Fruit fly (Drosophila melanogaster): Measurements from ENCODE around the gene Dic1.
A peak's percentile ranks its signal among the peaks of the same experiment; 100 is the strongest.

Dic1 gene

DNA sequence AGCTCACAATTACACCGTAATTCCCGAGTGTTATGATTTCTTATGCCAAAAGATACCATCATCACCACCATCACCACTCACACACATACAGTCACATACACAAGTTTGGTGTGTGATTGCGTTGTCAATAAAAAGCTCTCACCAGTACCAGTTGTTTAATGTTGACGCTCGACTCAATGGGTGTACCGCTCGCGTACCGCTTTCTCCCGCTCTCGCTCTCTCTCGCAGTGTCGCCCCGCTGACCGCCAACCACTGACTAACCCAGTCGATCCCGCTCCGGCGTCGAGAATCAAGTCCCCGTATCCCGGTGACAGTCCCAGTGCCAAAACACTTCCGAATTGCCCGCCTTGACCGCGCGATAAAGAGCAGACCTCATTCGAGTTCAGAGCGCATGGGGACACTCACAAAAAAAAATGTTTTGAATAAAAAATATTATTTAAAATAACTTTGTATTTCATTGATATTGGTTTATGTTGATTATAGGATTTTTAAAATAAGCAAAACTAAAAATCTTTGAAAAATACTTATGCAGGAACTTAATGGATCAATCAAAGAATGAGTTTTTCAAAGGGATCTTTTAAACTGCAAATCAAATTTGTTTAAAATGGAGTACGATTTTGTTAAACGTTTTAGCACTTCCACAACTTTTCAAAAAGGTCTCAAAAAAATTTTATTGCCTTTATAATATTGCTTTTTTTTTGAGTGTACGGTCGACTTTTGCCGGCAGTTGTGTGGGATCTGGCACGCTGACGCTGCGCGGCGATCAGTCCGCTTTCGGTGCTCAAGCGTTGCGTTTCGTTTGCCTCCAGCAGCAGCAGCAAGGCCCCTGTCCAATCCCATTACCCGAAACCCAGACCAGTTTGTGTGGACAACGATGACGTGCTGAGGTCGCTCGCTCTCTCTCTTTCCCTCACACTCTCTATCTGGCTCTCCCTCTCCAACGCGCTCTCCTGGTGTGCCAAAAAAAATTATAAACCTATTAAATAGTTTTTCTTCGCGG, at the start of gene Dic1:
Dic1 (plus strand) TSS at position 764 of the 1,000 bp plus-strand sequence.
- TF ChIP-seq rn (GFP tag; IDR thresholded peaks at IDR 0.05) (peak; percentile 85), CG15710 (tag; optimal IDR thresholded peaks at IDR 0.05) (peak; percentile 95), Ets98B (GFP tag; IDR thresholded peaks at IDR 0.05) (peak; percentile 90), CG8159 (tag; optimal IDR thresholded peaks at IDR 0.05) (peak; percentile 98), CG12605 (GFP tag; IDR thresholded peaks at IDR 0.05) (peak; percentile 85), CG10348 (GFP tag; IDR thresholded peaks at IDR 0.05) (peak; percentile 56; the same call in 1 of the 2 replicates), D1 (tag; optimal IDR thresholded peaks at IDR 0.05) (peak; percentile 98), CG8301 (tag; optimal IDR thresholded peaks at IDR 0.05) (peak; percentile 98), CG34367 (tag; optimal IDR thresholded peaks at IDR 0.05) (peak; percentile 89), CG17806 (tag; optimal IDR thresholded peaks at IDR 0.05) (peak; percentile 96), Pif1B (GFP tag; optimal IDR thresholded peaks at IDR 0.05) (peak; percentile 93), fd96Ca (GFP tag; IDR thresholded peaks at IDR 0.05) (peak; percentile 83), CG14655 (GFP tag; optimal IDR thresholded peaks at IDR 0.05) (peak; percentile 98), gl (tag; optimal IDR thresholded peaks at IDR 0.05) (peak; percentile 51), CG9948 (tag; optimal IDR thresholded peaks at IDR 0.05) (peak; percentile 94), Snoo (tag; optimal IDR thresholded peaks at IDR 0.05) (peak; percentile 97), CG13204 (GFP tag; optimal IDR thresholded peaks at IDR 0.05) (peak; percentile 94), Pif1A (GFP tag; optimal IDR thresholded peaks at IDR 0.05) (peak; percentile 94), CG32121 (GFP tag; IDR thresholded peaks at IDR 0.05) (peak; percentile 94), CG4496 (GFP tag; IDR thresholded peaks at IDR 0.05) (peak; percentile 91), EcR (GFP tag; optimal IDR thresholded peaks at IDR 0.05) (peak; percentile 39)

dm6 chr3R:13319170-13319569, 45.6 kb upstream of the Dic1 start, which contains the start of gene CG45080:
TSS of gene CG45080 (minus strand) at chr3R:13319270.
- no peak for TF ChIP-seq CG32121 (GFP tag; IDR thresholded peaks at IDR 0.05)
- TF ChIP-seq CG13204 (GFP tag; optimal IDR thresholded peaks at IDR 0.05): no peak
- TF ChIP-seq CG8301 (tag; optimal IDR thresholded peaks at IDR 0.05): no peak
- TF ChIP-seq Snoo (tag; optimal IDR thresholded peaks at IDR 0.05): no peak
- TF ChIP-seq EcR (GFP tag; optimal IDR thresholded peaks at IDR 0.05): no peak
- TF ChIP-seq CG9948 (tag; optimal IDR thresholded peaks at IDR 0.05): no peak
- TF ChIP-seq CG4496 (GFP tag; IDR thresholded peaks at IDR 0.05): no peak
- no peak for TF ChIP-seq gl (tag; optimal IDR thresholded peaks at IDR 0.05)
- no peak for TF ChIP-seq CG14655 (GFP tag; optimal IDR thresholded peaks at IDR 0.05)
- no peak for TF ChIP-seq CG10348 (GFP tag; IDR thresholded peaks at IDR 0.05)
- TF ChIP-seq fd96Ca (GFP tag; IDR thresholded peaks at IDR 0.05): no peak
- TF ChIP-seq D1 (tag; optimal IDR thresholded peaks at IDR 0.05): no peak
- TF ChIP-seq CG12605 (GFP tag; IDR thresholded peaks at IDR 0.05): no peak
- no peak for TF ChIP-seq CG15710 (tag; optimal IDR thresholded peaks at IDR 0.05)

- no peak for TF ChIP-seq Pif1B (GFP tag; optimal IDR thresholded peaks at IDR 0.05)
- no peak for TF ChIP-seq CG17806 (tag; optimal IDR thresholded peaks at IDR 0.05)
- TF ChIP-seq CG4496 (GFP tag; IDR thresholded peaks at IDR 0.05): peak; percentile 76; the same call in 2 of the 3 replicates
- peak; percentile 20 for TF ChIP-seq Pif1A (GFP tag; optimal IDR thresholded peaks at IDR 0.05)
- no peak for TF ChIP-seq Ets98B (GFP tag; IDR thresholded peaks at IDR 0.05)
These were observed 44.9 kb upstream of the Dic1 start for dm6 chr3R:13319873-13320272.

DNA sequence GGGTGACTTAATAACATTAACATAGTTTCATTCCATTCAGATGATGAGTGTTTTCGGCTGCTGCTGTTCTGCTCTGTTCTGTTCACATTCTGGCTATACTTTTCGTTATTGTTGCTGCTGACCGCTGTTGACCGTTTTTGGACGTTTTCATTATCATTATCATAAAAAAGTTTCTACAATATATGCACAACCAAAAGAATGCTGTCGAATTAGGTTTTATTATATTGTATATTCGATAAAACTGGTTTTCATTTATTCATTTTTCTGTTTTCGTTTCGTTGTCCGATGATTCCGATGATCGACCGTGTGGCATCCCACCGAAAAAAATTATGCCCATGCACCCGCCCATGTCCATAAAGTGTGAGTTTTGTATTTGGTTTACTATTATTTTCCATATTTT, 31.7 kb upstream of the Dic1 start:
- no peak for TF ChIP-seq Ets98B (GFP tag; IDR thresholded peaks at IDR 0.05)
- no peak for TF ChIP-seq Pif1A (GFP tag; optimal IDR thresholded peaks at IDR 0.05)
- no peak for TF ChIP-seq D1 (tag; optimal IDR thresholded peaks at IDR 0.05)
- TF ChIP-seq CG12605 (GFP tag; IDR thresholded peaks at IDR 0.05): no peak
- no peak for TF ChIP-seq fd96Ca (GFP tag; IDR thresholded peaks at IDR 0.05)
- no peak for TF ChIP-seq CG15710 (tag; optimal IDR thresholded peaks at IDR 0.05)
- TF ChIP-seq CG9948 (tag; optimal IDR thresholded peaks at IDR 0.05): no peak
- no peak for TF ChIP-seq CG34367 (tag; optimal IDR thresholded peaks at IDR 0.05)
- TF ChIP-seq gl (tag; optimal IDR thresholded peaks at IDR 0.05): no peak
- no peak for TF ChIP-seq Snoo (tag; optimal IDR thresholded peaks at IDR 0.05)
- no peak for TF ChIP-seq rn (GFP tag; IDR thresholded peaks at IDR 0.05)
- no peak for TF ChIP-seq EcR (GFP tag; optimal IDR thresholded peaks at IDR 0.05)
- TF ChIP-seq CG8159 (tag; optimal IDR thresholded peaks at IDR 0.05): no peak
- TF ChIP-seq CG8301 (tag; optimal IDR thresholded peaks at IDR 0.05): no peak
- no peak for TF ChIP-seq Pif1B (GFP tag; optimal IDR thresholded peaks at IDR 0.05)
- no peak for TF ChIP-seq CG32121 (GFP tag; IDR thresholded peaks at IDR 0.05)
- TF ChIP-seq CG10348 (GFP tag; IDR thresholded peaks at IDR 0.05): no peak

DNA sequence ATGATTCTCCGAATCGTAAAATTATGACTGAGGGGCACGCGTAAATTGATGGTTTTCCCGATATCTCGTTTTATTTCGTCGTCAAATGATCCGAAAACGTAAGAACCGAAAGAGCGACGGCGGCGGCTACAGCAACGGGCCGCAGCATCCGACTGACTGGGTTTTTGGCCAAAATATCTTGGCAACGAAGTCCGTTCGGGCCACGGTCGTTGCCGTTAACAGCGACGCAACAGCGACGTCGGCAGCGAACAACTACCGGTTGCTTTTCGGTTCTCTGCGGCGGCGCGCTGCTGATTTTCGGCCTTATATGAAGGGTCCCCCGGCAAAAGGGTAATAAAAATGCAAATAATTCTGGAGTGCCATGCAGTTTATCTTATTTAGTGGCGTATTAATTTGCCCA, 30.7 kb upstream of the Dic1 start, which contains the start of gene PK2-R2:
PK2-R2 (minus strand) TSS at position 160 of the 400 bp plus-strand sequence.
- TF ChIP-seq CG8301 (tag; optimal IDR thresholded peaks at IDR 0.05): no peak
- TF ChIP-seq Pif1A (GFP tag; optimal IDR thresholded peaks at IDR 0.05): no peak
- TF ChIP-seq CG34367 (tag; optimal IDR thresholded peaks at IDR 0.05): no peak
- TF ChIP-seq CG4496 (GFP tag; IDR thresholded peaks at IDR 0.05): no peak
- TF ChIP-seq fd96Ca (GFP tag; IDR thresholded peaks at IDR 0.05): no peak
- no peak for TF ChIP-seq CG17806 (tag; optimal IDR thresholded peaks at IDR 0.05)
- TF ChIP-seq CG8159 (tag; optimal IDR thresholded peaks at IDR 0.05): no peak
- TF ChIP-seq Snoo (tag; optimal IDR thresholded peaks at IDR 0.05): no peak
- no peak for TF ChIP-seq rn (GFP tag; IDR thresholded peaks at IDR 0.05)
- no peak for TF ChIP-seq Pif1B (GFP tag; optimal IDR thresholded peaks at IDR 0.05)
